Worm (Caenorhabditis elegans): ENCODE data around the gene lec-1.

- TF ChIP-seq egl-27 (tag; optimal IDR thresholded peaks at IDR 0.05): no peak
- TF ChIP-seq lin-13 (GFP tag; optimal IDR thresholded peaks at IDR 0.05): no peak
These were observed 53.5 kb downstream of the lec-1 start, which contains the start of gene F15D4.6 for ce11 chrII:13248886-13249285.

Data from whole organism, L2 larva.